Worm (Caenorhabditis elegans) whole organism, young adult: ENCODE data around the gene F55C12.4.
"Not testable (repeated sequence)": the region's sequence is repeated elsewhere in the genome, so short reads cannot be mapped to it uniquely, and the experiment has no call there.

ENCODE experiments used
- D2030.7 ChIP-seq: fragments of 200-800 bp; sonication (Bioruptor generic); IDR thresholded peaks from 2 replicates; pipeline ENCODE4 v1.3.6; 2022; ENCODE audit warnings: missing genetic modification reagents, missing genetic modification characterization, missing compliant biosample characterization
- F23B12.7 ChIP-seq: sonication (generic microtip); optimal IDR thresholded peaks from 2 replicates; lab custom pipeline; 2017; ENCODE audit warnings: missing genetic modification characterization, mild to moderate bottlenecking, missing compliant biosample characterization, antibody characterized with exemption, moderate library complexity; ENCODE audit not compliant: insufficient read depth
- F33H1.4 ChIP-seq: fragments of 200-800 bp; sonication (Bioruptor generic); IDR thresholded peaks from 2 replicates; pipeline ENCODE4 v1.3.6; 2022; ENCODE audit warnings: missing genetic modification reagents, missing genetic modification characterization, missing compliant biosample characterization
- Y79H2A.3 ChIP-seq: fragments of 200-800 bp; sonication (Bioruptor generic); conservative IDR thresholded peaks from 2 replicates; pipeline ENCODE4 v1.3.6; 2022; ENCODE audit warnings: missing genetic modification reagents, missing genetic modification characterization, missing compliant biosample characterization
- Y95B8A.8 ChIP-seq: fragments of 200-800 bp; sonication (Bioruptor generic); IDR thresholded peaks from 2 replicates; pipeline ENCODE4 v1.3.6; 2022; ENCODE audit warnings: missing genetic modification reagents, missing genetic modification characterization, missing compliant biosample characterization
- ama-1 ChIP-seq, 3 experiments: fragments of 150-350 bp in 1 of 3; sonication (generic microtip) in 2 of 3; optimal IDR thresholded peaks; 2 replicates each; lab custom pipeline; 2014 to 2018; ENCODE audit warnings: missing biosample characterization in 2 of 3, missing genetic modification characterization in 2 of 3, missing genetic modification reagents in 2 of 3
- aptf-2 ChIP-seq: fragments of 200-800 bp; sonication (Bioruptor generic); conservative IDR thresholded peaks from 2 replicates; pipeline ENCODE4 v1.3.6; 2022; ENCODE audit warnings: missing genetic modification reagents, missing genetic modification characterization, missing compliant biosample characterization
- aptf-3 ChIP-seq: fragments of 200-800 bp; sonication (Bioruptor generic); IDR thresholded peaks from 2 replicates; pipeline ENCODE4 v1.3.6; 2022; ENCODE audit warnings: missing genetic modification characterization, missing compliant biosample characterization
- athp-1 ChIP-seq: sonication (generic microtip); optimal IDR thresholded peaks from 2 replicates; lab custom pipeline; 2017; ENCODE audit warnings: mild to moderate bottlenecking, missing genetic modification characterization, missing compliant biosample characterization
- attf-3 ChIP-seq: fragments of 200-800 bp; sonication (Bioruptor generic); conservative IDR thresholded peaks from 2 replicates; pipeline ENCODE4 v1.3.6; 2022; ENCODE audit warnings: missing genetic modification reagents, missing genetic modification characterization, missing compliant biosample characterization
- bed-1 ChIP-seq: fragments of 200-800 bp; sonication (Bioruptor generic); IDR thresholded peaks from 2 replicates; pipeline ENCODE4 v1.3.6; 2022; ENCODE audit warnings: missing genetic modification reagents, missing genetic modification characterization, missing compliant biosample characterization
- ccch-3 ChIP-seq: fragments of 200-800 bp; sonication (Bioruptor generic); optimal IDR thresholded peaks from 2 replicates; lab custom pipeline; 2018; ENCODE audit warnings: mild to moderate bottlenecking, missing genetic modification characterization, missing compliant biosample characterization
- cebp-2 ChIP-seq: fragments of 200-800 bp; sonication (Bioruptor generic); IDR thresholded peaks from 2 replicates; pipeline ENCODE4 v1.3.6; 2022; ENCODE audit warnings: missing genetic modification characterization, missing compliant biosample characterization
- ceh-100 ChIP-seq: fragments of 200-800 bp; sonication (Bioruptor generic); IDR thresholded peaks from 2 replicates; pipeline ENCODE4 v1.3.6; 2022; ENCODE audit warnings: missing genetic modification reagents, missing genetic modification characterization, missing compliant biosample characterization
- ceh-79 ChIP-seq: sonication (generic microtip); optimal IDR thresholded peaks from 2 replicates; lab custom pipeline; 2017; ENCODE audit warnings: mild to moderate bottlenecking, missing genetic modification characterization, missing compliant biosample characterization
- die-1 ChIP-seq: sonication (generic microtip); optimal IDR thresholded peaks from 2 replicates; lab custom pipeline; 2016; ENCODE audit warnings: missing genotype, mild to moderate bottlenecking, missing genetic modification characterization, missing compliant biosample characterization
- egl-18 ChIP-seq: fragments of 200-800 bp; sonication (Bioruptor generic); IDR thresholded peaks from 2 replicates; pipeline ENCODE4 v1.3.6; 2022; ENCODE audit warnings: missing genetic modification reagents, missing genetic modification characterization, missing compliant biosample characterization
- egrh-3 ChIP-seq: fragments of 200-800 bp; sonication (Bioruptor generic); IDR thresholded peaks from 2 replicates; pipeline ENCODE4 v1.3.6; 2022; ENCODE audit warnings: missing genetic modification reagents, missing genetic modification characterization, missing compliant biosample characterization
- fkh-3 ChIP-seq: sonication (generic microtip); optimal IDR thresholded peaks from 2 replicates; lab custom pipeline; 2016; ENCODE audit warnings: mild to moderate bottlenecking, missing genetic modification characterization, missing compliant biosample characterization
- hmg-1.2 ChIP-seq: fragments of 200-800 bp; sonication (Bioruptor generic); IDR thresholded peaks from 2 replicates; pipeline ENCODE4 v1.3.6; 2022; ENCODE audit warnings: missing genetic modification reagents, missing genetic modification characterization, missing compliant biosample characterization
- hmg-20 ChIP-seq: fragments of 200-800 bp; sonication (Bioruptor generic); IDR thresholded peaks from 2 replicates; pipeline ENCODE4 v1.3.6; 2022; ENCODE audit warnings: missing genetic modification reagents, missing genetic modification characterization, missing compliant biosample characterization
- hrde-1 ChIP-seq: sonication (generic microtip); optimal IDR thresholded peaks from 2 replicates; lab custom pipeline; 2016; ENCODE audit warnings: missing genetic modification characterization, mild to moderate bottlenecking, missing compliant biosample characterization, moderate library complexity, missing genotype, missing genetic modification reagents, borderline replicate concordance
- lag-1 ChIP-seq: fragments of 200-800 bp; sonication (Bioruptor generic); IDR thresholded peaks from 2 replicates; pipeline ENCODE4 v1.3.6; 2022; ENCODE audit warnings: missing genetic modification reagents, missing genetic modification characterization, missing compliant biosample characterization
- let-607 ChIP-seq, 2 experiments: fragments of 200-800 bp in 1 of 2; sonication (Bioruptor generic) in 1 of 2; sonication (generic microtip) in 1 of 2; optimal IDR thresholded peaks; 2 replicates each; lab custom pipeline; 2016 to 2018; ENCODE audit warnings: mild to moderate bottlenecking in 2 of 2, missing compliant biosample characterization in 2 of 2, missing genetic modification characterization in 2 of 2, moderate library complexity in 2 of 2, missing genotype in 1 of 2
- lin-35 ChIP-seq, 3 experiments: fragments of 150-350 bp in 2 of 3; sonication (generic microtip) in 1 of 3; optimal IDR thresholded peaks; 2 replicates each; lab custom pipeline; 2014 to 2018; ENCODE audit warnings: missing biosample characterization in 3 of 3, missing genetic modification characterization in 3 of 3, missing genetic modification reagents in 3 of 3
- lin-40 ChIP-seq: sonication (generic microtip); optimal IDR thresholded peaks from 2 replicates; lab custom pipeline; 2016; ENCODE audit warnings: missing genetic modification characterization, mild to moderate bottlenecking, missing compliant biosample characterization, missing genotype, missing genetic modification reagents
- lin-54 ChIP-seq: fragments of 200-800 bp; sonication (Bioruptor generic); optimal IDR thresholded peaks from 2 replicates; lab custom pipeline; 2018; ENCODE audit warnings: mild to moderate bottlenecking, missing genetic modification characterization, missing compliant biosample characterization
- lir-1 ChIP-seq: fragments of 200-800 bp; sonication (Bioruptor generic); conservative IDR thresholded peaks from 2 replicates; pipeline ENCODE4 v1.3.6; 2022; ENCODE audit warnings: missing genetic modification reagents, missing genetic modification characterization, missing compliant biosample characterization
- madf-3 ChIP-seq: fragments of 200-800 bp; sonication (Bioruptor generic); IDR thresholded peaks from 2 replicates; pipeline ENCODE4 v1.3.6; 2022; ENCODE audit warnings: missing genetic modification reagents, missing genetic modification characterization, missing compliant biosample characterization
- madf-8 ChIP-seq: fragments of 200-800 bp; sonication (Bioruptor generic); conservative IDR thresholded peaks from 2 replicates; pipeline ENCODE4 v1.3.6; 2022; ENCODE audit warnings: missing genetic modification reagents, missing genetic modification characterization, missing compliant biosample characterization
- mel-28 ChIP-seq: sonication (generic microtip); optimal IDR thresholded peaks from 2 replicates; lab custom pipeline; 2016; ENCODE audit warnings: borderline replicate concordance, mild to moderate bottlenecking, missing genetic modification characterization, missing compliant biosample characterization
- nfya-2 ChIP-seq: fragments of 200-800 bp; sonication (Bioruptor generic); IDR thresholded peaks from 2 replicates; pipeline ENCODE4 v1.3.6; 2022; ENCODE audit warnings: missing genetic modification reagents, missing genetic modification characterization, missing compliant biosample characterization
- nfyb-1 ChIP-seq: fragments of 200-800 bp; sonication (Bioruptor generic); IDR thresholded peaks from 2 replicates; pipeline ENCODE4 v1.3.6; 2022; ENCODE audit warnings: missing genetic modification reagents, missing genetic modification characterization, missing compliant biosample characterization
- nhr-179 ChIP-seq: sonication (generic microtip); optimal IDR thresholded peaks from 2 replicates; lab custom pipeline; 2016; ENCODE audit warnings: mild to moderate bottlenecking, missing genetic modification characterization, missing compliant biosample characterization
- pha-4 ChIP-seq: fragments of 150-350 bp; sonication (generic microtip); optimal IDR thresholded peaks from 2 replicates; lab custom pipeline; 2014; ENCODE audit warnings: missing biosample characterization, missing genetic modification reagents, missing genetic modification characterization
- somi-1 ChIP-seq: fragments of 200-800 bp; sonication (Bioruptor generic); optimal IDR thresholded peaks from 2 replicates; lab custom pipeline; 2018; ENCODE audit warnings: mild to moderate bottlenecking, missing genetic modification characterization, missing compliant biosample characterization
- sptf-2 ChIP-seq: fragments of 200-800 bp; sonication (Bioruptor generic); optimal IDR thresholded peaks from 2 replicates; lab custom pipeline; 2018; ENCODE audit warnings: mild to moderate bottlenecking, missing genetic modification characterization, missing compliant biosample characterization
- tbx-9 ChIP-seq: sonication (generic microtip); optimal IDR thresholded peaks from 2 replicates; lab custom pipeline; 2016; ENCODE audit warnings: borderline replicate concordance, missing genetic modification characterization, inconsistent platforms, missing compliant biosample characterization
- unc-130 ChIP-seq: sonication (generic microtip); optimal IDR thresholded peaks from 2 replicates; lab custom pipeline; 2016; ENCODE audit warnings: missing genetic modification reagents, missing genetic modification characterization, missing compliant biosample characterization
- unc-62 ChIP-seq: fragments of 150-350 bp; optimal IDR thresholded peaks from 2 replicates; lab custom pipeline; 2014; ENCODE audit warnings: missing biosample characterization, missing genetic modification reagents, missing genetic modification characterization
- zim-3 ChIP-seq: sonication (generic microtip); optimal IDR thresholded peaks from 2 replicates; lab custom pipeline; 2017; ENCODE audit warnings: mild to moderate bottlenecking, missing genetic modification characterization, moderate library complexity, missing compliant biosample characterization

Gene F55C12.4

DNA sequence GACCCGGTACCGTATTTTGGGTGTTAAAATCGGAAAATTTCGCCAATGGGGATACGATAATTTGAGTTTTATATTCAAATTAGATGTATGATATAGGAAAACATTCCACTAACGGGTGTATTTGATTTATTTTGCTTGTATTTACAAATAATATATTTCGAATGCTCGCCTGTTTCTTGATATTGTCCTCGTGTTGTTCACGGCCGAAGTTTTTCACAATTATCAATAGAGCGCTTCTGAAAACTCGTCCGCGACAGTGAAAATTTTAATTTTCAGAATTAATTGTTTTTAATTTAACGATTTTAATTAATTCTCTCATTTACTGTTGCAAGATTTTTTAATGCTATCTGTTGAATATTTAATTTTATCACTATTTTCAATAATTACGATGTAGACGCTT lies 38.6 kb downstream of the F55C12.4 start (continued):
- TF ChIP-seq F33H1.4 (peak; percentile 39; the same call in 1 of the 2 replicates), pha-4 (tag; lab: Kevin White, UChicago) (no peak), lin-40 (no peak), bed-1 (GFP tag; lab: Robert Waterston, UW) (no peak), hmg-20 (GFP tag; lab: Robert Waterston, UW) (no peak), ccch-3 (GFP tag; lab: Kevin White, UChicago) (no peak), hmg-1.2 (peak; percentile 21; the same call in 1 of the 2 replicates)

DNA sequence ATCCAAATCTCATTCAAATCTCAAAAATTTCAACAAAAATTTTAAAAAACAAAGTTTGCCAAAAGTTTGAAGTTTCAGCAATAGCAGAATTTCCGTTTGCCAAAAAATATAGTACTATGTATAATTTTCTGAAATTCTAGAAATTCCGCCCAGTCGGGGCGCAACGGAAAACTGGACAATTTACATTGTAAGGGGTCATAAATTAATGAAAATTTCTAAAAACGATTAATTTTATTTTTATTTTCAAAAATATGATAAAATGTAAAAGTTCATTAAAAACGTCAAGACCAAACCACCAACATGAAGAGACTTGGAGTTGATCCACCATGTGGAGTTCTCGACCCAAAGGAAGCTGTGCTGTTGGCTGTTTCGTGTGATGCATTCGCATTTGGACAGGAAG lies 39.9 kb downstream of the F55C12.4 start, which contains the start of gene ZK1248.4:
TSS of gene ZK1248.4 (plus strand) at position 301 of the 400 bp plus-strand sequence.
- TF ChIP-seq athp-1 (tag; lab: Kevin White, UChicago): no peak
- no peak for TF ChIP-seq D2030.7 (GFP tag; lab: Robert Waterston, UW)
- TF ChIP-seq aptf-3: no peak
- no peak for TF ChIP-seq Y79H2A.3 (GFP tag; lab: Robert Waterston, UW)
- TF ChIP-seq nhr-179: no peak
- TF ChIP-seq nfya-2 (GFP tag; lab: Robert Waterston, UW): no peak
- TF ChIP-seq fkh-3 (tag; lab: Kevin White, UChicago): no peak
- no peak for TF ChIP-seq lag-1 (GFP tag; lab: Robert Waterston, UW)
- no peak for TF ChIP-seq nfyb-1 (GFP tag; lab: Robert Waterston, UW)
- TF ChIP-seq lin-35 (GFP tag; optimal IDR thresholded peaks at IDR 0.05; lab: Kevin White, UChicago): no peak

DNA sequence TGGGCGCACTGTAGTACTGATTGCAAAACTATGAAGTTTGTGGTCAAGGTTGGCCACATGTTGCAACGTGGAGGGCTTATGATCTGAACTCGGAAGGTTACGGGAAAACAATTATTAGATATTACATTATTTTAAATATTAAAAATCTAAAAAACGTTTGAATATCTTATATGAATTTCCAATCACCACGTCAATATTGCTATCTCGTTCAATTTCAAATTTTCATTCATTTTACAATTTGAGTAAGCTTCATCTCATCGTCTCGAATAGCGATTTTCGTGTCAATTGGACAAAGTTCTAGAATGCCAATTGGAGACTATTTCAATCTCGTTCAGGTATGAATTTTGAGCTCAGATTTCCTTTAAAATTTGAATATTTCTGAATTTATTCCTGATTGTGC lies 41.9 kb downstream of the F55C12.4 start, which contains the start of gene ZK1248.20:
TSS of gene ZK1248.20 (plus strand) at position 301 of the 400 bp plus-strand sequence.
- TF ChIP-seq Y95B8A.8: no peak
- TF ChIP-seq ama-1 (optimal IDR thresholded peaks at IDR 0.05; lab: Kevin White, UChicago): no peak
- TF ChIP-seq ama-1 (GFP tag; optimal IDR thresholded peaks at IDR 0.05; lab: Kevin White, UChicago): no peak
- TF ChIP-seq egl-18 (GFP tag; lab: Robert Waterston, UW): no peak
- TF ChIP-seq egrh-3: no peak
- TF ChIP-seq madf-3 (GFP tag; lab: Robert Waterston, UW): no peak
- TF ChIP-seq F23B12.7 (tag; lab: Kevin White, UChicago): no peak
- no peak for TF ChIP-seq cebp-2 (GFP tag; lab: Robert Waterston, UW)
- no peak for TF ChIP-seq unc-130 (GFP tag; lab: Kevin White, UChicago)
- TF ChIP-seq madf-8: no peak
- TF ChIP-seq die-1 (tag; lab: Kevin White, UChicago): no peak
- TF ChIP-seq let-607 (tag; optimal IDR thresholded peaks at IDR 0.05; lab: Kevin White, UChicago): no peak

DNA sequence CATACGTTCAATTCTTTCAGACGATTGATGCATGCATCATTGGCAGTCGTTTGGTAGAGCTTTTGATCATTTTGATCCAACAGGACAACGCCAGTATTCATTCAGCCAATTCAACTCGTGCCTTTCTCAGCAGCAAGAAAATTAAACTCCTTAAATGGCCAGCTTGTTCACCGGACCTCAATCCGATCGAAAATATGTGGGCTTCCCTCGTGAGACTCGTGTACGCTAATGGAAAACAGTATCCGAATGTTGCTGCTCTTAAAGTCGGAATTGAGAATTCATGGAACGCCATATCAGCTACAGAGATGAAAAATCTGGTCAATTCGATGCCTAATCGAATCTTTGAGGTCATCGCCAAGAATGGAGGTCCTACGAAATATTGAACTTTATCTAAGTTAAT lies 42.8 kb downstream of the F55C12.4 start, which contains the start of gene wago-5:
TSS of gene wago-5 (minus strand) at position 101 of the 400 bp plus-strand sequence.
- not testable (repeated sequence) for TF ChIP-seq ccch-3 (GFP tag; lab: Kevin White, UChicago); lin-54 (GFP tag; lab: Kevin White, UChicago); mel-28 (tag; lab: Kevin White, UChicago)
- TF ChIP-seq, all 124 proteins: peak for 0; not testable (repeated sequence) for 124

DNA sequence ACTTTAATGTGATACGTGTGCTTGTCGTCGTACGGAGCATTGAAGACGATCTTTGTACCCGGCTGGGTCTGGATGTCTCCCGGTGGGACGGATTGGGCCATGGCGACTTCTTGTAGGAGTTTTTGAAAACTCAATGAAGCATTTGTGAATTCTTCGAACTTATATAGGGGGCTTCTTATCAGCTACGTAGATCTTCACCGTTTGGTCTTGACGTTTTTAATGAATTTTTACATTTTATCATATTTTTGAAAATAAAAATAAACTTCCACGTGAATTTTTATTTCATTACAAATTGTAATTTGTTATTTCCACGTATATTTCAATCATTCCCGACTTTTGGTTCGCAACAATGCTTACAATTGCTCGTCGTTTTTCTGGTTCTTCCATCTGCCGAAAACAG lies 48.0 kb downstream of the F55C12.4 start, which contains the start of the genes msp-64 and ZK1248.5:
TSS of gene msp-64 (minus strand) at position 101 of the 400 bp plus-strand sequence.
TSS of gene ZK1248.5 (plus strand) at position 285 of the 400 bp plus-strand sequence.
- TF ChIP-seq tbx-9 (no peak), nfya-2 (GFP tag; lab: Robert Waterston, UW) (no peak), F23B12.7 (tag; lab: Kevin White, UChicago) (no peak), lir-1 (GFP tag; lab: Robert Waterston, UW) (no peak), ccch-3 (GFP tag; lab: Kevin White, UChicago) (no peak), unc-62 (no peak), attf-3 (no peak), aptf-2 (GFP tag; lab: Robert Waterston, UW) (no peak), zim-3 (tag; lab: Kevin White, UChicago) (no peak), ceh-100 (no peak), hrde-1 (tag; lab: Kevin White, UChicago) (no peak), sptf-2 (GFP tag; lab: Kevin White, UChicago) (no peak), ceh-79 (tag; lab: Kevin White, UChicago) (no peak), Y79H2A.3 (GFP tag; lab: Robert Waterston, UW) (no peak), bed-1 (GFP tag; lab: Robert Waterston, UW) (no peak), somi-1 (GFP tag; lab: Kevin White, UChicago) (no peak)
